Worm (Caenorhabditis elegans) whole organism, L2 larva: ENCODE measurements around the gene aqp-11.

Experiments used
- ama-1 ChIP-seq: fragments of 150-350 bp; optimal IDR thresholded peaks from 2 replicates; lab custom pipeline; 2018; ENCODE audit warnings: inconsistent platforms
- elt-1 ChIP-seq: fragments of 150-350 bp; optimal IDR thresholded peaks from 2 replicates; lab custom pipeline; 2014; ENCODE audit warnings: missing biosample characterization, missing genetic modification characterization
- lin-39 ChIP-seq: fragments of 150-350 bp; optimal IDR thresholded peaks from 2 replicates; lab custom pipeline; 2014; ENCODE audit warnings: missing biosample characterization, missing genetic modification reagents, missing genetic modification characterization
- nhr-23 ChIP-seq: fragments of 150-350 bp; optimal IDR thresholded peaks from 2 replicates; lab custom pipeline; 2014; ENCODE audit warnings: missing biosample characterization, missing genetic modification reagents, missing genetic modification characterization
- nhr-237 ChIP-seq: fragments of 150-350 bp; optimal IDR thresholded peaks from 2 replicates; lab custom pipeline; 2014; ENCODE audit warnings: missing biosample characterization, missing genetic modification characterization
- nhr-77 ChIP-seq: fragments of 150-350 bp; optimal IDR thresholded peaks from 2 replicates; lab custom pipeline; 2014; ENCODE audit warnings: missing biosample characterization, missing genetic modification characterization
- peb-1 ChIP-seq: fragments of 150-350 bp; optimal IDR thresholded peaks from 2 replicates; lab custom pipeline; 2014; ENCODE audit warnings: missing biosample characterization, missing genetic modification characterization
- unc-39 ChIP-seq: fragments of 150-350 bp; optimal IDR thresholded peaks from 2 replicates; lab custom pipeline; 2014; ENCODE audit warnings: missing biosample characterization, missing genetic modification characterization
- unc-62 ChIP-seq: fragments of 150-350 bp; optimal IDR thresholded peaks from 2 replicates; lab custom pipeline; 2014; ENCODE audit warnings: missing biosample characterization, missing genetic modification reagents, missing genetic modification characterization
- zag-1 ChIP-seq: fragments of 150-350 bp; optimal IDR thresholded peaks from 2 replicates; lab custom pipeline; 2014; ENCODE audit warnings: missing biosample characterization, missing genetic modification characterization

- TF ChIP-seq unc-62 (GFP tag; lab: Kevin White, UChicago) (no peak), nhr-237 (tag; lab: Kevin White, UChicago) (no peak), peb-1 (tag; lab: Kevin White, UChicago) (no peak), zag-1 (tag; lab: Kevin White, UChicago) (no peak), lin-39 (no peak), unc-39 (tag; lab: Kevin White, UChicago) (no peak), nhr-77 (no peak), ama-1 (lab: Kevin White, UChicago) (no peak), nhr-23 (no peak), elt-1 (no peak)
Observed at ce11 chrIII:13624226-13624625, 48.9 kb upstream of the aqp-11 start, which contains the start of gene taf-9.
